Worm (Caenorhabditis elegans) whole organism, L4 larva: ENCODE measurements around the gene T08D10.3.
A peak's percentile ranks its signal among the peaks of the same experiment; 100 is the strongest.

Experiments
- F49E8.2 ChIP-seq: sonication (generic microtip); optimal IDR thresholded peaks from 2 replicates; lab custom pipeline; 2016; ENCODE audit warnings: missing compliant biosample characterization, mild to moderate bottlenecking, missing genetic modification characterization, borderline replicate concordance
- R02D3.7 ChIP-seq: fragments of 150-350 bp; sonication (generic microtip); optimal IDR thresholded peaks from 3 replicates; lab custom pipeline; 2014; ENCODE audit warnings: missing biosample characterization, missing genetic modification characterization
- T20F7.1 ChIP-seq: fragments of 200-800 bp; sonication (Bioruptor generic); optimal IDR thresholded peaks from 2 replicates; lab custom pipeline; 2018; ENCODE audit warnings: mild to moderate bottlenecking, missing genetic modification characterization, missing compliant biosample characterization
- Y48G9A.11 ChIP-seq: fragments of 200-800 bp; sonication (Bioruptor generic); IDR thresholded peaks from 2 replicates; pipeline ENCODE4 v1.3.6; 2022; ENCODE audit warnings: missing genetic modification reagents, missing genetic modification characterization, missing compliant biosample characterization
- Y75B8A.6 ChIP-seq: fragments of 200-800 bp; sonication (Bioruptor generic); IDR thresholded peaks from 2 replicates; pipeline ENCODE4 v1.3.6; 2022; ENCODE audit warnings: missing genetic modification reagents, missing genetic modification characterization, missing compliant biosample characterization
- ZK546.5 ChIP-seq, 2 experiments: sonication (generic microtip); optimal IDR thresholded peaks; 2 replicates each; lab custom pipeline; 2017; ENCODE audit warnings: missing biosample characterization in 2 of 2, missing genetic modification characterization in 2 of 2
- ceh-28 ChIP-seq: fragments of 150-350 bp; optimal IDR thresholded peaks from 2 replicates; lab custom pipeline; 2014; ENCODE audit warnings: missing biosample characterization, missing genetic modification reagents, missing genetic modification characterization
- cey-2 ChIP-seq: sonication (generic microtip); optimal IDR thresholded peaks from 3 replicates; lab custom pipeline; 2017; ENCODE audit warnings: missing genetic modification characterization, mild to moderate bottlenecking, missing compliant biosample characterization, antibody characterized with exemption, borderline replicate concordance; ENCODE audit not compliant: insufficient read depth
- daf-12 ChIP-seq: fragments of 150-350 bp; optimal IDR thresholded peaks from 2 replicates; lab custom pipeline; 2014; ENCODE audit warnings: missing biosample characterization, missing genetic modification reagents, missing genetic modification characterization
- daf-16 ChIP-seq, 3 experiments: sonication (generic microtip); optimal IDR thresholded peaks; 2 replicates each; lab custom pipeline; 2016 to 2017; ENCODE audit warnings: missing genetic modification characterization in 3 of 3, missing genetic modification reagents in 3 of 3, mild to moderate bottlenecking in 2 of 3, missing compliant biosample characterization in 2 of 3, missing biosample characterization in 1 of 3, moderate library complexity in 1 of 3
- daf-8 ChIP-seq: fragments of 200-800 bp; sonication (Bioruptor generic); IDR thresholded peaks from 2 replicates; pipeline ENCODE4 v1.3.6; 2022; ENCODE audit warnings: missing genetic modification characterization, missing compliant biosample characterization
- dmd-6 ChIP-seq: fragments of 200-800 bp; sonication (Bioruptor generic); IDR thresholded peaks from 2 replicates; pipeline ENCODE4 v1.3.6; 2022; ENCODE audit warnings: missing genetic modification reagents, missing genetic modification characterization, missing compliant biosample characterization
- dmd-8 ChIP-seq: fragments of 200-800 bp; sonication (Bioruptor generic); IDR thresholded peaks from 2 replicates; pipeline ENCODE4 v1.3.6; 2022; ENCODE audit warnings: missing genetic modification characterization, missing compliant biosample characterization
- dpl-1 ChIP-seq: fragments of 150-350 bp; optimal IDR thresholded peaks from 2 replicates; lab custom pipeline; 2014; ENCODE audit warnings: missing biosample characterization, missing genetic modification reagents, missing genetic modification characterization
- dve-1 ChIP-seq: sonication (generic microtip); optimal IDR thresholded peaks from 2 replicates; lab custom pipeline; 2017; ENCODE audit warnings: antibody characterized with exemption, mild to moderate bottlenecking, missing genetic modification characterization, missing compliant biosample characterization; ENCODE audit not compliant: insufficient read depth
- egl-27 ChIP-seq: sonication (generic microtip); optimal IDR thresholded peaks from 3 replicates; lab custom pipeline; 2017; ENCODE audit warnings: missing biosample characterization, missing genetic modification reagents, missing genetic modification characterization
- gei-8 ChIP-seq: fragments of 200-800 bp; sonication (Bioruptor generic); optimal IDR thresholded peaks from 2 replicates; lab custom pipeline; 2018; ENCODE audit warnings: mild to moderate bottlenecking, missing genetic modification characterization, missing compliant biosample characterization
- hlh-11 ChIP-seq: fragments of 200-800 bp; sonication (Bioruptor generic); optimal IDR thresholded peaks from 2 replicates; lab custom pipeline; 2018; ENCODE audit warnings: mild to moderate bottlenecking, missing genetic modification characterization, missing compliant biosample characterization
- hlh-30 ChIP-seq: sonication (generic microtip); optimal IDR thresholded peaks from 2 replicates; lab custom pipeline; 2017; ENCODE audit warnings: antibody characterized with exemption, mild to moderate bottlenecking, missing genetic modification characterization, missing compliant biosample characterization; ENCODE audit not compliant: insufficient read depth
- lim-7 ChIP-seq: fragments of 200-800 bp; sonication (Bioruptor generic); IDR thresholded peaks from 2 replicates; pipeline ENCODE4 v1.3.6; 2022; ENCODE audit warnings: missing genetic modification characterization, missing compliant biosample characterization
- lin-39 ChIP-seq: fragments of 150-350 bp; optimal IDR thresholded peaks from 2 replicates; lab custom pipeline; 2014; ENCODE audit warnings: missing biosample characterization, missing genetic modification reagents, missing genetic modification characterization
- madf-5 ChIP-seq, 2 experiments: fragments of 200-800 bp; sonication (Bioruptor generic); IDR thresholded peaks; 2 replicates each; pipeline ENCODE4 v1.3.6; 2022; ENCODE audit warnings: missing compliant biosample characterization in 2 of 2, missing genetic modification characterization in 2 of 2
- mdl-1 ChIP-seq, 2 experiments: fragments of 150-350 bp in 1 of 2; sonication (generic microtip) in 1 of 2; optimal IDR thresholded peaks; 2 replicates each; lab custom pipeline; 2014 to 2017; ENCODE audit warnings: missing biosample characterization in 2 of 2, missing genetic modification characterization in 2 of 2
- mxl-3 ChIP-seq: fragments of 200-800 bp; sonication (Bioruptor generic); optimal IDR thresholded peaks from 2 replicates; lab custom pipeline; 2018; ENCODE audit warnings: mild to moderate bottlenecking, missing genetic modification characterization, missing compliant biosample characterization
- nhr-111 ChIP-seq: fragments of 200-800 bp; sonication (Bioruptor generic); optimal IDR thresholded peaks from 2 replicates; lab custom pipeline; 2018; ENCODE audit warnings: mild to moderate bottlenecking, missing genetic modification characterization, missing compliant biosample characterization
- nhr-28 ChIP-seq: fragments of 150-350 bp; optimal IDR thresholded peaks from 2 replicates; lab custom pipeline; 2014; ENCODE audit warnings: missing biosample characterization, missing genetic modification characterization
- nhr-42 ChIP-seq: fragments of 200-800 bp; sonication (Bioruptor generic); IDR thresholded peaks from 2 replicates; pipeline ENCODE4 v1.3.6; 2022; ENCODE audit warnings: missing genetic modification characterization, missing compliant biosample characterization
- nhr-6 ChIP-seq: fragments of 150-350 bp; optimal IDR thresholded peaks from 2 replicates; lab custom pipeline; 2014; ENCODE audit warnings: missing biosample characterization, missing genetic modification characterization
- nhr-76 ChIP-seq: fragments of 150-350 bp; optimal IDR thresholded peaks from 2 replicates; lab custom pipeline; 2014; ENCODE audit warnings: missing biosample characterization, missing genetic modification characterization
- nhr-77 ChIP-seq: fragments of 150-350 bp; optimal IDR thresholded peaks from 2 replicates; lab custom pipeline; 2014; ENCODE audit warnings: missing biosample characterization, missing genetic modification characterization
- rbr-2 ChIP-seq: sonication (generic microtip); optimal IDR thresholded peaks from 2 replicates; lab custom pipeline; 2016; ENCODE audit warnings: missing genotype, missing genetic modification characterization, missing compliant biosample characterization
- saeg-2 ChIP-seq: fragments of 200-800 bp; sonication (Bioruptor generic); IDR thresholded peaks from 2 replicates; pipeline ENCODE4 v1.3.6; 2022; ENCODE audit warnings: missing genetic modification reagents, missing genetic modification characterization, missing compliant biosample characterization
- set-16 ChIP-seq: fragments of 200-800 bp; sonication (Bioruptor generic); IDR thresholded peaks from 2 replicates; pipeline ENCODE4 v1.3.6; 2022; ENCODE audit warnings: missing genetic modification reagents, missing genetic modification characterization, missing compliant biosample characterization
- snpc-1.2 ChIP-seq: fragments of 200-800 bp; sonication (Bioruptor generic); IDR thresholded peaks from 2 replicates; pipeline ENCODE4 v1.3.6; 2022; ENCODE audit warnings: missing genetic modification reagents, missing genetic modification characterization, missing compliant biosample characterization
- snpc-4 ChIP-seq: fragments of 150-350 bp; optimal IDR thresholded peaks from 2 replicates; lab custom pipeline; 2014; ENCODE audit warnings: missing biosample characterization, missing genetic modification characterization
- tag-97 ChIP-seq: fragments of 200-800 bp; sonication (Bioruptor generic); IDR thresholded peaks from 2 replicates; pipeline ENCODE4 v1.3.6; 2022; ENCODE audit warnings: missing genetic modification characterization, missing compliant biosample characterization
- tra-1 ChIP-seq: fragments of 200-800 bp; sonication (Bioruptor generic); IDR thresholded peaks from 2 replicates; pipeline ENCODE4 v1.3.6; 2022; ENCODE audit warnings: missing genetic modification reagents, missing genetic modification characterization, missing compliant biosample characterization
- vab-7 ChIP-seq: fragments of 200-800 bp; sonication (Bioruptor generic); IDR thresholded peaks from 2 replicates; pipeline ENCODE4 v1.3.6; 2022; ENCODE audit warnings: missing genetic modification reagents, missing genetic modification characterization, missing compliant biosample characterization
- zfp-2 ChIP-seq: sonication (generic microtip); optimal IDR thresholded peaks from 2 replicates; lab custom pipeline; 2016; ENCODE audit warnings: mild to moderate bottlenecking, missing genetic modification characterization, missing compliant biosample characterization

T08D10.3 gene

ce11 chrX:11992246-11992645 lies 37.0 kb downstream of the T08D10.3 start:
- TF ChIP-seq daf-16 (GFP tag; optimal IDR thresholded peaks at IDR 0.05; lab: Kevin White, UChicago) = no peak
- TF ChIP-seq daf-16 (tag; optimal IDR thresholded peaks at IDR 0.05; lab: Kevin White, UChicago) = peak; percentile 92
- peak; percentile 72 for TF ChIP-seq dve-1 (tag; lab: Kevin White, UChicago)
- TF ChIP-seq Y75B8A.6 = no peak

ce11 chrX:11992778-11993177 lies 37.6 kb downstream of the T08D10.3 start:
- TF ChIP-seq nhr-28 (tag; lab: Kevin White, UChicago) (peak; percentile 51), daf-12 (tag; lab: Kevin White, UChicago) (no peak), mdl-1 (tag; optimal IDR thresholded peaks at IDR 0.05; lab: Kevin White, UChicago) (no peak), dve-1 (tag; lab: Kevin White, UChicago) (peak; percentile 15), F49E8.2 (tag; lab: Kevin White, UChicago) (no peak), gei-8 (GFP tag; lab: Kevin White, UChicago) (no peak), saeg-2 (GFP tag; lab: Robert Waterston, UW) (no peak), nhr-76 (tag; lab: Kevin White, UChicago) (no peak), set-16 (GFP tag; lab: Robert Waterston, UW) (no peak), T20F7.1 (GFP tag; lab: Kevin White, UChicago) (no peak), snpc-1.2 (GFP tag; lab: Robert Waterston, UW) (no peak), madf-5 (GFP tag; IDR thresholded peaks at IDR 0.05; lab: Robert Waterston, UW) (no peak), nhr-42 (GFP tag; lab: Robert Waterston, UW) (no peak), ceh-28 (tag; lab: Kevin White, UChicago) (no peak), rbr-2 (tag; lab: Kevin White, UChicago) (no peak), egl-27 (tag; lab: Kevin White, UChicago) (no peak), vab-7 (GFP tag; lab: Robert Waterston, UW) (no peak), snpc-4 (tag; lab: Kevin White, UChicago) (no peak), R02D3.7 (tag; lab: Kevin White, UChicago) (no peak), lim-7 (GFP tag; lab: Robert Waterston, UW) (no peak), zfp-2 (tag; lab: Kevin White, UChicago) (no peak), lin-39 (tag; lab: Kevin White, UChicago) (no peak), dmd-6 (GFP tag; lab: Robert Waterston, UW) (no peak), tra-1 (GFP tag; lab: Robert Waterston, UW) (no peak), Y48G9A.11 (GFP tag; lab: Robert Waterston, UW) (no peak), cey-2 (tag; lab: Kevin White, UChicago) (no peak), dpl-1 (GFP tag; lab: Kevin White, UChicago) (no peak), dmd-8 (no peak), hlh-11 (no peak), daf-16 (GFP tag; optimal IDR thresholded peaks at IDR 0.05; lab: Kevin White, UChicago) (no peak), daf-16 (tag; optimal IDR thresholded peaks at IDR 0.05; lab: Kevin White, UChicago) (peak; percentile 16), nhr-111 (GFP tag; lab: Kevin White, UChicago) (no peak), nhr-77 (tag; lab: Kevin White, UChicago) (no peak), mxl-3 (GFP tag; lab: Kevin White, UChicago) (peak; percentile 49), tag-97 (GFP tag; lab: Robert Waterston, UW) (no peak), ZK546.5 (tag; optimal IDR thresholded peaks at IDR 0.05; lab: Kevin White, UChicago) (no peak), hlh-30 (tag; lab: Kevin White, UChicago) (peak; percentile 66), daf-8 (GFP tag; lab: Robert Waterston, UW) (no peak), nhr-6 (tag; lab: Kevin White, UChicago) (no peak)
